Worm (Caenorhabditis elegans): ENCODE data around the gene Y53F4B.10.
A peak's percentile ranks its signal among the peaks of the same experiment; 100 is the strongest.

Y53F4B.10 gene

DNA sequence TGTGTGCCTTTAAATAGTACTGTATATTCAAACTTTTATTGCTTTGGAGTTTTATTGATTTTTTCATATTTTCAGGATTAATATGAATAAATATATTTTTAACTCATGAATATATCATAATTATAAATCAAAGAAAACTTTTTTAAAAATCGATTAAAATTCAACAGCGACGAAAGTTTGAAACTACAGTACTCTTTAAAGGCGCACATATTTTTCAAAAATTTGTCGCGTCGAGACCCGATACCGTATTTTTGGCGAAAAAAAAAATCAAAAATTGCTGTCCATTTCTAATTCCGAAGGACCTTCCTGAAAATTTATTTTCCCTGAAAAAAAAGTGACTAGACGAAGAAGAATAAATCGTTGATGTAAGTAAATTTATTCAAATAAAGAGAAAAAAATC, 35.0 kb downstream of the Y53F4B.10 start:
- TF ChIP-seq ces-1 (GFP tag; optimal IDR thresholded peaks at IDR 0.05), result no peak

- TF ChIP-seq egl-13 (tag; optimal IDR thresholded peaks at IDR 0.05), result no peak
- peak in 1 of 2 experiments; percentile 3 for TF ChIP-seq efl-1 (optimal IDR thresholded peaks at IDR 0.05)
- no peak for TF ChIP-seq efl-1 (GFP tag; optimal IDR thresholded peaks at IDR 0.05 in 1 of 2)
- no peak for TF ChIP-seq ceh-8 (GFP tag; optimal IDR thresholded peaks at IDR 0.05)
- no peak for TF ChIP-seq irx-1 (tag; optimal IDR thresholded peaks at IDR 0.05)
- TF ChIP-seq sup-37 (GFP tag; optimal IDR thresholded peaks at IDR 0.05), result no peak
- no peak for TF ChIP-seq fkh-4 (tag; optimal IDR thresholded peaks at IDR 0.05; ENCODE audit: borderline replicate concordance)
Measured at ce11 chrII:14967084-14967483, 36.2 kb downstream of the Y53F4B.10 start.

ce11 chrII:14966420-14966819, 36.9 kb downstream of the Y53F4B.10 start:
- TF ChIP-seq nhr-12 (tag; optimal IDR thresholded peaks at IDR 0.05) (no peak), lsy-2 (tag; optimal IDR thresholded peaks at IDR 0.05) (no peak), nhr-85 (tag) (peak; percentile 13), nhr-71 (tag; optimal IDR thresholded peaks at IDR 0.05) (no peak)

DNA sequence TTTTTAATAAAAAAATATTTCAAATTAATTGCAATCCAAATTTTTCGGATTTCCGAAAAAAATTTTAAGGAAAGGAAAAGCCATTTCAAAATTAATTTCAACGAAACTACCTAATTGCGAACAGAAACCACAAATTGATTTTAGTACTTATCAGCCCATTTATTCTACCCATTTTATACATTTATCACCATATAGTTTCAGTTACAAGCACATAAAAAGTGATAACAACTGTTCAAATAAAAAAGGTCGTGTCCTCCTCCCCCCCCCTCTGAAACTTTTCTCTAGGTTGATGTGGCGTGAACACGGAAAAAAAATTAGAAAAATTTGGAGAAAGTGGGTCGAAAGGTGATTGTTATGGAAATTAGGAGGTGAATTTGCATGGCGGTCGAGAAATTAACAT, 38.4 kb downstream of the Y53F4B.10 start:
- TF ChIP-seq nhr-76 (tag; optimal IDR thresholded peaks at IDR 0.05) (no peak), dsc-1 (tag; optimal IDR thresholded peaks at IDR 0.05) (no peak), nhr-237 (tag; optimal IDR thresholded peaks at IDR 0.05) (no peak), fos-1 (tag; optimal IDR thresholded peaks at IDR 0.05) (no peak), unc-130 (tag; optimal IDR thresholded peaks at IDR 0.05) (no peak), unc-62 (GFP tag; optimal IDR thresholded peaks at IDR 0.05) (no peak), zip-4 (GFP tag; optimal IDR thresholded peaks at IDR 0.05) (no peak), efl-1 (optimal IDR thresholded peaks at IDR 0.05) (no peak), efl-1 (GFP tag; optimal IDR thresholded peaks at IDR 0.05 in 1 of 2) (peak in 1 of 2 experiments; percentile 83), elt-2 (tag; optimal IDR thresholded peaks at IDR 0.05) (peak; percentile 7), pqm-1 (tag; optimal IDR thresholded peaks at IDR 0.05) (peak; percentile 35), lin-14 (GFP tag; optimal IDR thresholded peaks at IDR 0.05) (no peak), mep-1 (tag; optimal IDR thresholded peaks at IDR 0.05) (no peak)

DNA sequence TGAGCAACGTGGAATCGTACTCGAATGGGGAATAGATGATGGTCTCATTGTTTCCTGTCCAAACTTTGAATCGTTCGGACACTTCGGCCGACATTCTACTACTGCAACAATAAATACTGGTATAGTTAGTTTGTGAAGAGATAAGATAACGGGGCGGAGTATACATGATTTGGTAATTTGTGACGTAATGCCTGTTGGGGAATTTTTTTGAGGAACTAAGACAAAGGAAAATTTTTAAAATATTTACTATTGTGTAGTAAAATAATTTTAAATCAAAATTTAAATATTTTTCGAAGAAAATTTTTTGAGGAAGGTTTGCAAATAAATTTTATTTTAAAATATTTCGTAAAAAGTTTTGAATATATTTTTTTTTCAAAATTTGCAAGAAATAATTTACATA, 39.3 kb downstream of the Y53F4B.10 start, which contains the start of gene elo-9:
Gene elo-9 (minus strand): TSS at position 101 of the 400 bp plus-strand sequence.
- no peak for TF ChIP-seq ces-1 (GFP tag; optimal IDR thresholded peaks at IDR 0.05)
- no peak for TF ChIP-seq nhr-76 (tag; optimal IDR thresholded peaks at IDR 0.05)
- no peak for TF ChIP-seq vab-15 (tag; optimal IDR thresholded peaks at IDR 0.05)
- no peak for TF ChIP-seq rnt-1 (tag; optimal IDR thresholded peaks at IDR 0.05)
- no peak for TF ChIP-seq nhr-20 (tag; optimal IDR thresholded peaks at IDR 0.05)
- TF ChIP-seq grh-1 (GFP tag; IDR thresholded peaks at IDR 0.05), result no peak
- no peak for TF ChIP-seq ceh-63 (GFP tag; optimal IDR thresholded peaks at IDR 0.05)

ce11 chrII:14959273-14959672, 44.0 kb downstream of the Y53F4B.10 start:
- TF ChIP-seq ceh-82 (tag; optimal IDR thresholded peaks at IDR 0.05), result no peak
- peak; percentile 21 for TF ChIP-seq pqm-1 (tag; optimal IDR thresholded peaks at IDR 0.05)
- TF ChIP-seq aha-1 (tag; optimal IDR thresholded peaks at IDR 0.05), result no peak
- peak; percentile 84 for TF ChIP-seq elt-2 (tag; optimal IDR thresholded peaks at IDR 0.05)
- TF ChIP-seq jun-1 (tag; optimal IDR thresholded peaks at IDR 0.05), result peak; percentile 48

- TF ChIP-seq snu-23 (GFP tag; optimal IDR thresholded peaks at IDR 0.05) (no peak), mab-9 (GFP tag; IDR thresholded peaks at IDR 0.05) (no peak), lin-14 (GFP tag; optimal IDR thresholded peaks at IDR 0.05) (no peak), elt-2 (tag; optimal IDR thresholded peaks at IDR 0.05) (no peak), ama-1 (optimal IDR thresholded peaks at IDR 0.05) (no peak), nhr-12 (tag; optimal IDR thresholded peaks at IDR 0.05) (no peak), lin-39 (tag; optimal IDR thresholded peaks at IDR 0.05) (no peak), pag-3 (tag; optimal IDR thresholded peaks at IDR 0.05; ENCODE audit: borderline replicate concordance, insufficient read depth) (no peak), zag-1 (tag; optimal IDR thresholded peaks at IDR 0.05) (no peak), tlp-1 (tag; optimal IDR thresholded peaks at IDR 0.05) (no peak), fkh-8 (tag; optimal IDR thresholded peaks at IDR 0.05) (no peak), hlh-4 (tag; optimal IDR thresholded peaks at IDR 0.05) (no peak), egl-13 (tag; optimal IDR thresholded peaks at IDR 0.05) (no peak), unc-86 (tag; optimal IDR thresholded peaks at IDR 0.05) (no peak), unc-30 (tag; optimal IDR thresholded peaks at IDR 0.05) (no peak)
Measured at ce11 chrII:14958113-14958512, 45.2 kb downstream of the Y53F4B.10 start, which contains the start of gene Y53F4B.1. Gene Y53F4B.1, minus strand, starts transcription at chrII:14958213.
